Worm (Caenorhabditis elegans): ENCODE results near the gene C08F11.7.

- TF ChIP-seq xbp-1 (tag; optimal IDR thresholded peaks at IDR 0.05) (no peak), tbx-2 (tag; optimal IDR thresholded peaks at IDR 0.05) (no peak), tlp-1 (tag; optimal IDR thresholded peaks at IDR 0.05) (no peak), pqm-1 (tag; optimal IDR thresholded peaks at IDR 0.05) (no peak), rnt-1 (tag; optimal IDR thresholded peaks at IDR 0.05) (no peak), efl-1 (optimal IDR thresholded peaks at IDR 0.05) (no peak), efl-1 (GFP tag; optimal IDR thresholded peaks at IDR 0.05 in 1 of 2) (no peak), nhr-28 (tag; optimal IDR thresholded peaks at IDR 0.05) (no peak), snpc-4 (tag; optimal IDR thresholded peaks at IDR 0.05) (no peak), elt-2 (tag; optimal IDR thresholded peaks at IDR 0.05) (no peak)
Measured at ce11 chrIV:13619203-13619602, 17.9 kb upstream of the C08F11.7 start, which contains the start of gene C08F11.3.
